Worm (Caenorhabditis elegans): ENCODE data around the gene Y6D1A.1.

DNA sequence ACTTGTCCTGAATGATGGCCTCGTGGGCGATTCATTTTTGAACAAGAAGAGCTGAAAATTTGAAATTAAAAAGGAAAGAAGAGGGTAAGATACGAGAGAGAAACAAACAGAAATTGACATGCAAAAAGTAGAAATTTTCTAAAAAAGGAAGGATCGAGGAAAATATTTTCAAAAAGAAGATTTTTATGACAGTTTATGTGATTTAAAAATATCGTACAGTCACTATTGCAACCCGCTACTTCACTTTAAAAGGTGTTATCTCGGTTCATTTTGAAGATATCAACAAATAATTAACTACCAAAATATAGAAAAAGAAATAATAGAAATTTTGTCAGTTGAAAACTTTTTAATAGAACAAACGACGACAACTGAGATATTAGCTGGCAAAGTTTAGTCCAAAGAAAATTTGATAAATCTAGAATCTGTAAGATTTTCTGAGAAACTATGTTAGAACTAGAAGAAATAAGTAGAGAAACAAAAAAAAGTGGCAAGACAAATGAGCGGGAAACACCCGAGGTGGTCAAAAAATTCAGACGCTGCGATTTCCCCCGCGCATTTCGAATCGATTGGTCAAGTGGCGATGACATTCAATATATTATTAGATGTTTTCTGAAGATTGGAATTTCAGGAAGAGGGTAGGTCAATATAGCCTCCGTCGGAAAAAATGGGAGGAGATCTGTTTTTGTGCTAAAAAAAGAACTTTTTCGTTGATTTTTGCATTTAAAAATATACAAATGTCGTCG, at the start of gene Y6D1A.1:
- TF ChIP-seq lin-39 (tag; optimal IDR thresholded peaks at IDR 0.05) (no peak), nhr-6 (tag; optimal IDR thresholded peaks at IDR 0.05) (no peak), zag-1 (tag; optimal IDR thresholded peaks at IDR 0.05) (no peak), unc-39 (tag; optimal IDR thresholded peaks at IDR 0.05) (no peak), nhr-237 (tag; optimal IDR thresholded peaks at IDR 0.05) (no peak), lin-11 (tag; optimal IDR thresholded peaks at IDR 0.05) (no peak)
